Worm (Caenorhabditis elegans) whole organism, late embryonic: ENCODE data around the gene Y46C8AL.11.

Experiments
- C08G9.2 ChIP-seq: sonication (generic microtip); optimal IDR thresholded peaks from 2 replicates; lab custom pipeline; 2016; ENCODE audit warnings: mild to moderate bottlenecking, missing genetic modification characterization, moderate library complexity, missing compliant biosample characterization
- ama-1 ChIP-seq: fragments of 150-350 bp; optimal IDR thresholded peaks from 2 replicates; lab custom pipeline; 2014
- ceh-31 ChIP-seq: sonication (generic microtip); optimal IDR thresholded peaks from 2 replicates; lab custom pipeline; 2016; ENCODE audit warnings: missing genetic modification characterization, missing compliant biosample characterization
- che-1 ChIP-seq: sonication (generic microtip); optimal IDR thresholded peaks from 2 replicates; lab custom pipeline; 2016; ENCODE audit warnings: mild to moderate bottlenecking, missing genetic modification characterization, missing compliant biosample characterization
- ets-4 ChIP-seq: sonication (generic microtip); optimal IDR thresholded peaks from 2 replicates; lab custom pipeline; 2016; ENCODE audit warnings: missing genetic modification characterization, missing compliant biosample characterization
- eyg-1 ChIP-seq: sonication (generic microtip); optimal IDR thresholded peaks from 2 replicates; lab custom pipeline; 2016; ENCODE audit warnings: missing genotype, missing genetic modification characterization, missing compliant biosample characterization
- lim-6 ChIP-seq: sonication (generic microtip); optimal IDR thresholded peaks from 2 replicates; lab custom pipeline; 2016; ENCODE audit warnings: missing genetic modification characterization, missing compliant biosample characterization
- nhr-11 ChIP-seq: fragments of 150-350 bp; optimal IDR thresholded peaks from 2 replicates; lab custom pipeline; 2014; ENCODE audit warnings: missing biosample characterization, missing genetic modification characterization
- odd-2 ChIP-seq: sonication (generic microtip); optimal IDR thresholded peaks from 2 replicates; lab custom pipeline; 2017; ENCODE audit warnings: antibody characterized with exemption, mild to moderate bottlenecking, missing genetic modification characterization, missing compliant biosample characterization
- pax-1 ChIP-seq: fragments of 150-350 bp; optimal IDR thresholded peaks from 2 replicates; lab custom pipeline; 2014; ENCODE audit warnings: missing biosample characterization, missing genetic modification characterization
- pha-4 ChIP-seq: fragments of 150-350 bp; optimal IDR thresholded peaks from 2 replicates; lab custom pipeline; 2018; ENCODE audit warnings: missing biosample characterization, missing genetic modification reagents, missing genetic modification characterization
- pqm-1 ChIP-seq: sonication (generic microtip); optimal IDR thresholded peaks from 2 replicates; lab custom pipeline; 2016; ENCODE audit warnings: missing genetic modification characterization, missing compliant biosample characterization
- sox-4 ChIP-seq: sonication (generic microtip); optimal IDR thresholded peaks from 2 replicates; lab custom pipeline; 2017; ENCODE audit warnings: mild to moderate bottlenecking, missing genetic modification characterization, inconsistent platforms, missing compliant biosample characterization
- unc-86 ChIP-seq: sonication (generic microtip); optimal IDR thresholded peaks from 2 replicates; lab custom pipeline; 2016; ENCODE audit warnings: missing genetic modification characterization, missing compliant biosample characterization

ce11 chrIV:3894004-3894480 is 49.1 kb upstream of the Y46C8AL.11 start, which contains the start of gene F56D6.8:
- TF ChIP-seq unc-86 (tag; lab: Kevin White, UChicago) (no peak), C08G9.2 (tag; lab: Kevin White, UChicago) (no peak), ama-1 (lab: Kevin White, UChicago) (no peak), ets-4 (tag; lab: Kevin White, UChicago) (no peak), sox-4 (tag; lab: Kevin White, UChicago) (no peak), lim-6 (tag; lab: Kevin White, UChicago) (no peak), pax-1 (no peak), odd-2 (tag; lab: Kevin White, UChicago) (no peak), eyg-1 (tag; lab: Kevin White, UChicago) (no peak), ceh-31 (tag; lab: Kevin White, UChicago) (no peak), nhr-11 (no peak), che-1 (tag; lab: Kevin White, UChicago) (no peak), pha-4 (tag; lab: Kevin White, UChicago) (no peak), pqm-1 (no peak)
